Fruit fly (Drosophila melanogaster) Kc167 (cell line): ENCODE measurements around the gene CG31826.
A peak's percentile ranks its signal among the peaks of the same experiment; 100 is the strongest.

Source experiments
- Myc ChIP-seq: fragments of >200 bp; optimal IDR thresholded peaks from 2 replicates; lab custom pipeline; 2017; ENCODE audit warnings: missing external identifiers
- Sin3A ChIP-seq: fragments of >200 bp; optimal IDR thresholded peaks from 2 replicates; lab custom pipeline; 2018; ENCODE audit warnings: missing external identifiers
- h ChIP-seq: fragments of >200 bp; optimal IDR thresholded peaks from 3 replicates; lab custom pipeline; 2018; ENCODE audit warnings: missing external identifiers
- insv ChIP-seq: fragments of >200 bp; optimal IDR thresholded peaks from 3 replicates; lab custom pipeline; 2018; ENCODE audit warnings: missing external identifiers
- psq ChIP-seq: fragments of >200 bp; optimal IDR thresholded peaks from 2 replicates; lab custom pipeline; 2017; ENCODE audit warnings: missing external identifiers
- ttk ChIP-seq: sonication (Bioruptor generic); optimal IDR thresholded peaks from 2 replicates; lab custom pipeline; 2017; ENCODE audit warnings: missing external identifiers

Gene CG31826

DNA sequence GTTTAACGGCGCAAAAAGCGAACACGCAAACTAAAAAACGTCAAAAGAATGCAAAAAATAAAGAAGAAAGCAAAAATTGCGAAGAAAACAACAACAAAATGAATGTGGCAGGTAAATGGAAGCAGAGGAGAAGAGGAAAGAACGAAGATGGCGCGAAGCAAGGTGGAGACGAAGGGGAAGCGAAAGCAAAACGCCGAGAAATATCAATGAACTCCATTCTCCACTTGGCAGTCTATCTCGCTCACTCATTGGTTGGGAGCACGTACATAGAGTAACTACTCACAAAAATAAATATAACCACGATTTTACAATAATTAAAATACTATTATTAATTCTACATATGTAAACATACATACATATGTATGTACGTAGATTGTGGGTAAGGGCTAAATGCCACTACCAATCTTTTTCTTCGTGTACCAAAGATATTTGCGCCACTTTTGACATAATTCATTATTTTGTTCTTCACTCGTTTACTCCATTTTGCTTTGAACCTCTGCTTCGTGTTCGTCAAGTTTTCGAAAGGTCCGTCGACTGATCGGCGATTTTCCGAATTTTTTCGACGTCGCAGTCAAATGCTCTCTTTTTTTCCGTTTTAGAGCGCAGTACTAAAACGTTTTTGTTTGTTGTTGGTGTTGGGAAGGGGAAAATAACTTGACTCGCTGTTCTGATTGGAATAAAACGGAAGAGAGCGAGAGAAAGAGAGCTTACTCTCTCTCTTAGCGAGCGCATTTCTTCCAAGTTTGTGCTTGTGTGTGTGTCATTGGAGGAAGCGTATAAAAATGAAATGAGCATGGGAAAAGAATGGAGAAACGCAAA, 27.7 kb downstream of the CG31826 start:
- TF ChIP-seq psq (lab: Kevin White, UChicago), result peak; percentile 49
- no peak for TF ChIP-seq insv (lab: Kevin White, UChicago)
- no peak for TF ChIP-seq ttk (lab: Kevin White, UChicago)
- no peak for TF ChIP-seq Myc (lab: Kevin White, UChicago)

DNA sequence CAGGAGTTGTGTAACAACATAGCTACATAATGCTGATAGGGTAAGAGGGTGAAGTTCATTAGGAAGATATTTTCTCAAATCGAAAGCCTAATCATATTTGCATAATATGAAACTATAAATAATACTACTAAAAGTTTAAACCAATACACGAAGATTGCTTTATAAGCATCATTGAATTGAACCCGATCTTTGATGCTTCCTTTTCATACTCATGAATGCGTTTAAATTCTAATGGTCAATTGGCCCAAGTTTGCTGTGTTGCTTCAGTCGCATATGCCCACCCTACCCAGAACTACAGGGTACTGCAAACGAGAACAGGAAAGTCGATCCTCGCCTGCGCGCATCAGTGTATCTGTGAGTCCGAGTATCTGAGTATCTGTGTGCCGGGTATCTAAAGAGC, 29.3 kb downstream of the CG31826 start:
- no peak for TF ChIP-seq psq (lab: Kevin White, UChicago)
- TF ChIP-seq Myc (lab: Kevin White, UChicago), result no peak
- no peak for TF ChIP-seq insv (lab: Kevin White, UChicago)
- no peak for TF ChIP-seq h (lab: Kevin White, UChicago)
- TF ChIP-seq ttk (lab: Kevin White, UChicago), result no peak
- TF ChIP-seq Sin3A (lab: Kevin White, UChicago), result no peak

DNA sequence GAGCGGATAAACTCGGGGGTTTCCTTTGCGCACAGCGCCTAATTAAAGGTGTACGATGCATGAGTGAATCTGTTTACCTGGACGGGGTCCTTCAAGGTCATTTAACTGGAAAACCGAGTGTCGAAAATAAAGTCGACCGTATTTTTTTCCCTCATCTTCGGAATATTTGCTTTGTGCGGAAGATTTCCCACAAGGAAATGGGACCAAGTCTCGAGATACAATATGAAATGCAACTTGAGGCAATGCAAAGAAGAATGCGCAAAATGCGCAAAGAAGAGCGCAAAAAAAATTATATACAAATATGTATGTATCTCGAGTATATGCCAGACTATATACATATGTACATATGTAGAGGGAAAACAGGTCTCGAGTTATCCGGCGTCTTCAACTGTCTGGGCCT, 29.9 kb downstream of the CG31826 start:
- no peak for TF ChIP-seq Myc (lab: Kevin White, UChicago)
- TF ChIP-seq psq (lab: Kevin White, UChicago), result no peak
- TF ChIP-seq insv (lab: Kevin White, UChicago), result no peak
- no peak for TF ChIP-seq Sin3A (lab: Kevin White, UChicago)
- no peak for TF ChIP-seq h (lab: Kevin White, UChicago)
- TF ChIP-seq ttk (lab: Kevin White, UChicago), result no peak

DNA sequence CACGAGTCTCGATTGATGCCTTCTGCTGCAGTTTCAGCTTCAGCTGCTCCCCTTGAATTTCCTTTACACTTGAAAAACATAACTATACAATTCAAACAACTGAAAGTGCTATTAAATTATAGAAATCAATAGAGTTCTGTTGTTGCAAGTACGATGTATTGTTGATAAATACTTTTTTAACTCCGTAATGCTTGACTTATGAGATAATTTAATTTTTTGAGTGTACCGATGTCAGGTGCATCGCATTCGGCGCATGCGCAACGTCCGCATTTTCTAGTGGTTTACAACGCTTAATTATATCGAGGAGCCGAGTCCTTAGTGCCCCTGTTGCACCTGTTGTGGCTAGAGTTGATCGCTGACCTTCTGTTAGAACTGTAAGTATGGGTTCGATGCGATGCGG, 31.5 kb downstream of the CG31826 start:
- TF ChIP-seq h (lab: Kevin White, UChicago), result no peak
- TF ChIP-seq Sin3A (lab: Kevin White, UChicago), result no peak
- no peak for TF ChIP-seq insv (lab: Kevin White, UChicago)
- TF ChIP-seq Myc (lab: Kevin White, UChicago), result no peak
- TF ChIP-seq ttk (lab: Kevin White, UChicago), result no peak
- TF ChIP-seq psq (lab: Kevin White, UChicago), result no peak

DNA sequence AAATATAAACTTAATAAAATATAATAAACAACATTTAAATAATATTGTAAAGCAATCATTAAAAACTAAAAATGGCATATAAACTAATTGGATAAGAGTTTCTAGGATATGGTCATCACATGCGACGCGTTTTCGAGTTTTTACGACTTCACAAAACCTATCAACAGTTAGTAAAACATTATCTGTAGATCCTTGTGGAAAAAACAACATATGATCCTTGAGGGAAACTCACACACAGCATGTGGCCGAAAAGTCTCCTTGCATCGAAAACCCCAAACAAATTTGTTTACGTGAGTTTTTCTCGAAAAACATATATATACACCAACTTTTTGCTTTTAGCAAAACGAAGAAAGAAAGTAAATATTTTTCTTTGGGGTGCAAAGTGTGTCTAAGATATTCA, 32.0 kb downstream of the CG31826 start:
- TF ChIP-seq ttk (lab: Kevin White, UChicago) (no peak), Sin3A (lab: Kevin White, UChicago) (no peak), Myc (lab: Kevin White, UChicago) (no peak), psq (lab: Kevin White, UChicago) (no peak), h (lab: Kevin White, UChicago) (no peak), insv (lab: Kevin White, UChicago) (no peak)

DNA sequence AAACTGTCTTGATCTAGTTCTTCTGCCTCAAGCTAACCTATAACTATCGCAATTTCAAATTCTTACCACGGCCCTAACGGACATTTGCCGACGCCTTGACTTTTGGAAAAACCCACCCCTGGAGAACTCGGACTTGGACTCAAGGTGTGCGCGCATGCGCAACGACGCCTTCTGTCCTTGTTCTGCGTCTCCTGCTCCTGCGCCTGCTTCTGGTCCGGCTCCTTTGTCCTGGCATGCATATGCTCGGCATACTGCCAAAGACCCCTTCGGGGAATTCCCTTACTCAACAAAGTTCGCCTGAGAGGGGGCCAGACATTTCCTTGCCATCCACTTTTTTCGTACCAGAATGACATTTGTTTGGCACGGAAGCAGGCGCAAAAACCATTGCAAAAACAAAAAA, 37.0 kb downstream of the CG31826 start:
- TF ChIP-seq psq (lab: Kevin White, UChicago) (no peak), h (lab: Kevin White, UChicago) (no peak), Sin3A (lab: Kevin White, UChicago) (no peak), insv (lab: Kevin White, UChicago) (no peak), ttk (lab: Kevin White, UChicago) (no peak)

DNA sequence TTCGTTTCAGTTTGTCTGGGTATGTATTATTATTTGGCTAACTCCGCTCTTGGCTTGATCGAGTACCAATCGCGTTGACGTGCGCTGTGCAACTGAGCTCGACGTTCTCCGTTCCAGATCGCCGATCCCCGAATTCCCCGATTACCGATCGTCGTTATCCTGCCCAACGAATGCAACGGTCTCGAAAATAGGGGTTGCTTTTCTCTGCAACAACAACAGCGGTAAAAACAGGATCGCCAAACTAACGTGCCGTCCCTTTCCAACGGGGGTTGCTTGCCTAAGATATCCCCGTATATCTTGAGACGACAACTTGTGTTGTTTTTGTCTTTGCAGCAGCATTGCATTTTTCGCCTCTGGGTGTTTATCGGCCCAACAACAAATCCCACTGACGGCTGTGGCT, 41.2 kb downstream of the CG31826 start:
- TF ChIP-seq Myc (lab: Kevin White, UChicago), result no peak
- TF ChIP-seq ttk (lab: Kevin White, UChicago), result no peak
- no peak for TF ChIP-seq h (lab: Kevin White, UChicago)
- no peak for TF ChIP-seq Sin3A (lab: Kevin White, UChicago)
- no peak for TF ChIP-seq insv (lab: Kevin White, UChicago)
- no peak for TF ChIP-seq psq (lab: Kevin White, UChicago)
